Worm (Caenorhabditis elegans) whole organism, midembryonic: ENCODE measurements around the gene gstk-2.

Experiments used
- T22C8.4 ChIP-seq: fragments of 200-800 bp; sonication (Bioruptor generic); IDR thresholded peaks from 2 replicates; pipeline ENCODE4 v1.3.6; 2022; ENCODE audit warnings: missing genetic modification characterization, missing compliant biosample characterization
- cog-1 ChIP-seq: sonication (generic microtip); optimal IDR thresholded peaks from 2 replicates; lab custom pipeline; 2016; ENCODE audit warnings: missing genetic modification characterization, missing compliant biosample characterization
- flt-1 ChIP-seq: fragments of 200-800 bp; sonication (Bioruptor generic); IDR thresholded peaks from 2 replicates; pipeline ENCODE4 v1.3.6; 2022; ENCODE audit warnings: missing genetic modification characterization, missing compliant biosample characterization
- med-1 ChIP-seq: sonication (generic microtip); optimal IDR thresholded peaks from 2 replicates; lab custom pipeline; 2017; ENCODE audit warnings: missing genetic modification characterization, mild to moderate bottlenecking, missing compliant biosample characterization, antibody characterized with exemption, missing genetic modification reagents; ENCODE audit not compliant: insufficient read depth
- ref-1 ChIP-seq: fragments of 200-800 bp; sonication (Bioruptor generic); conservative IDR thresholded peaks from 2 replicates; pipeline ENCODE4 v1.3.6; 2022; ENCODE audit warnings: missing genetic modification reagents, missing genetic modification characterization, missing compliant biosample characterization
- tab-1 ChIP-seq: fragments of 200-800 bp; sonication (Bioruptor generic); IDR thresholded peaks from 2 replicates; pipeline ENCODE4 v1.3.6; 2022; ENCODE audit warnings: missing genetic modification characterization, missing compliant biosample characterization
- ztf-23 ChIP-seq: fragments of 200-800 bp; sonication (Bioruptor generic); IDR thresholded peaks from 2 replicates; pipeline ENCODE4 v1.3.6; 2022; ENCODE audit warnings: missing genetic modification reagents, missing genetic modification characterization, missing compliant biosample characterization
- ztf-29 ChIP-seq: fragments of 200-800 bp; sonication (Bioruptor generic); IDR thresholded peaks from 2 replicates; pipeline ENCODE4 v1.3.6; 2022; ENCODE audit warnings: missing genetic modification reagents, missing genetic modification characterization, missing compliant biosample characterization

DNA sequence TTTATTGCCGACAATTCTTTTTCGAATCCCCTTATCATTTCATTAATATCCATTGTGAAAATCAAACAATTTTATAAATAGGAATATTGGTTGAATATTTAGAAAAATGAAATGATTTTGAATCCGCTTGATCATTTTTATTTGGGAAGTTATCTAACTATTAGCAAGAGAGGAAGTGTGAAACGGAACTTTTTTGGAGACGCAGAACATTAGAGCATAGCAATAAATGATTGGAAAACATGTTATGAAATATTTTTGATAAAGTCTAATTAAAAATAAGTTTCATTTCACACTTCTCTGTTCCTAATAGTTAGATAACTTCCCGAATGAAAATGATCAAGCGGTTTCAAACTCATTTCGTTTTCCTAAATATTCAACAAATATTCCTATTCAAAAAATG is 45.4 kb upstream of the gstk-2 start, which contains the start of gene F42C5.3:
- TF ChIP-seq ztf-29 (GFP tag; lab: Robert Waterston, UW) (no peak), med-1 (GFP tag; lab: Kevin White, UChicago) (no peak), ref-1 (GFP tag; lab: Robert Waterston, UW) (no peak), cog-1 (no peak), tab-1 (GFP tag; lab: Robert Waterston, UW) (no peak), T22C8.4 (GFP tag; lab: Robert Waterston, UW) (no peak), flt-1 (GFP tag; lab: Robert Waterston, UW) (no peak), ztf-23 (GFP tag; lab: Robert Waterston, UW) (no peak)
